Worm (Caenorhabditis elegans) whole organism, L1 larva: ENCODE measurements around the gene C10F3.7.
A peak's percentile ranks its signal among the peaks of the same experiment; 100 is the strongest.

ENCODE experiments used
- C04F5.9 ChIP-seq: sonication (generic microtip); optimal IDR thresholded peaks from 2 replicates; lab custom pipeline; 2016; ENCODE audit warnings: missing genetic modification characterization, missing compliant biosample characterization
- C34B4.2 ChIP-seq: sonication (generic microtip); optimal IDR thresholded peaks from 2 replicates; lab custom pipeline; 2017; ENCODE audit warnings: mild to moderate bottlenecking, missing genetic modification characterization, missing compliant biosample characterization
- F16B12.6 ChIP-seq: fragments of 150-350 bp; optimal IDR thresholded peaks from 2 replicates; lab custom pipeline; 2014; ENCODE audit warnings: missing biosample characterization, missing genetic modification characterization
- aha-1 ChIP-seq: fragments of 150-350 bp; optimal IDR thresholded peaks from 2 replicates; lab custom pipeline; 2014; ENCODE audit warnings: missing biosample characterization, missing genetic modification characterization
- blmp-1 ChIP-seq: fragments of 150-350 bp; optimal IDR thresholded peaks from 2 replicates; lab custom pipeline; 2014; ENCODE audit warnings: missing biosample characterization, missing genetic modification characterization
- ceh-8 ChIP-seq: fragments of 200-800 bp; sonication (Bioruptor generic); optimal IDR thresholded peaks from 2 replicates; lab custom pipeline; 2018; ENCODE audit warnings: mild to moderate bottlenecking, missing genetic modification characterization, moderate library complexity, missing compliant biosample characterization
- efl-1 ChIP-seq, 4 experiments: fragments of 150-350 bp; optimal IDR thresholded peaks in 3 of 4; peaks in 1 of 4; 1 replicate in 1 of 4; 2 replicates in 3 of 4; lab custom pipeline; 2014; ENCODE audit warnings: missing biosample characterization in 2 of 4, missing genetic modification characterization in 2 of 4, missing genetic modification reagents in 2 of 4
- elt-3 ChIP-seq, 6 experiments: fragments of 150-350 bp in 1 of 6; sonication (generic microtip); optimal IDR thresholded peaks; 2 replicates each; lab custom pipeline; 2017 to 2018; ENCODE audit warnings: missing biosample characterization in 6 of 6, missing genetic modification characterization in 6 of 6, inconsistent platforms in 1 of 6
- fkh-10 ChIP-seq: sonication (generic microtip); optimal IDR thresholded peaks from 2 replicates; lab custom pipeline; 2017; ENCODE audit warnings: missing biosample characterization, missing genetic modification reagents, missing genetic modification characterization
- fkh-8 ChIP-seq: sonication (generic microtip); optimal IDR thresholded peaks from 2 replicates; lab custom pipeline; 2016; ENCODE audit warnings: mild to moderate bottlenecking, missing genetic modification characterization, missing compliant biosample characterization
- hlh-17 ChIP-seq: fragments of 200-800 bp; sonication (Bioruptor generic); optimal IDR thresholded peaks from 2 replicates; lab custom pipeline; 2018; ENCODE audit warnings: missing genetic modification characterization, mild to moderate bottlenecking, missing compliant biosample characterization, moderate library complexity, borderline replicate concordance
- hpl-2 ChIP-seq: fragments of 150-350 bp; optimal IDR thresholded peaks from 2 replicates; lab custom pipeline; 2014; ENCODE audit warnings: missing biosample characterization, missing genetic modification reagents, missing genetic modification characterization
- irx-1 ChIP-seq: sonication (generic microtip); optimal IDR thresholded peaks from 2 replicates; lab custom pipeline; 2016; ENCODE audit warnings: missing genetic modification characterization, missing compliant biosample characterization
- lin-14 ChIP-seq: fragments of 200-800 bp; sonication (Bioruptor generic); optimal IDR thresholded peaks from 2 replicates; lab custom pipeline; 2018; ENCODE audit warnings: mild to moderate bottlenecking, missing genetic modification characterization, moderate library complexity, missing compliant biosample characterization
- lin-35 ChIP-seq, 2 experiments: fragments of 150-350 bp; optimal IDR thresholded peaks; 2 replicates each; lab custom pipeline; 2014; ENCODE audit warnings: missing biosample characterization in 2 of 2, missing genetic modification characterization in 2 of 2, missing genetic modification reagents in 2 of 2
- lir-3 ChIP-seq: sonication (generic microtip); optimal IDR thresholded peaks from 2 replicates; lab custom pipeline; 2016; ENCODE audit warnings: mild to moderate bottlenecking, missing genetic modification characterization, moderate library complexity, missing compliant biosample characterization; ENCODE audit not compliant: poor library complexity
- nhr-47 ChIP-seq: sonication (generic microtip); optimal IDR thresholded peaks from 2 replicates; lab custom pipeline; 2016; ENCODE audit warnings: mild to moderate bottlenecking, missing genetic modification characterization, moderate library complexity, missing compliant biosample characterization
- nhr-71 ChIP-seq: sonication (generic microtip); optimal IDR thresholded peaks from 2 replicates; lab custom pipeline; 2016; ENCODE audit warnings: mild to moderate bottlenecking, missing genetic modification characterization, moderate library complexity, missing compliant biosample characterization
- nhr-76 ChIP-seq: sonication (generic microtip); optimal IDR thresholded peaks from 2 replicates; lab custom pipeline; 2017; ENCODE audit warnings: missing biosample characterization, missing genetic modification characterization
- nhr-77 ChIP-seq: fragments of 150-350 bp; optimal IDR thresholded peaks from 2 replicates; lab custom pipeline; 2014; ENCODE audit warnings: missing biosample characterization, missing genetic modification characterization
- rnt-1 ChIP-seq: sonication (generic microtip); optimal IDR thresholded peaks from 2 replicates; lab custom pipeline; 2016; ENCODE audit warnings: mild to moderate bottlenecking, missing genetic modification characterization, moderate library complexity, missing compliant biosample characterization
- sox-4 ChIP-seq: sonication (generic microtip); optimal IDR thresholded peaks from 2 replicates; lab custom pipeline; 2016; ENCODE audit warnings: missing genetic modification characterization, missing compliant biosample characterization
- sptf-1 ChIP-seq: fragments of 150-350 bp; optimal IDR thresholded peaks from 2 replicates; lab custom pipeline; 2014; ENCODE audit warnings: missing biosample characterization, missing genetic modification characterization
- swsn-7 ChIP-seq: sonication (generic microtip); optimal IDR thresholded peaks from 2 replicates; lab custom pipeline; 2016; ENCODE audit warnings: missing genetic modification characterization, missing compliant biosample characterization
- tlp-1 ChIP-seq: fragments of 150-350 bp; optimal IDR thresholded peaks from 2 replicates; lab custom pipeline; 2014; ENCODE audit warnings: missing biosample characterization, missing genetic modification characterization
- unc-130 ChIP-seq: fragments of 150-350 bp; optimal IDR thresholded peaks from 2 replicates; lab custom pipeline; 2017; ENCODE audit warnings: missing biosample characterization, missing genetic modification characterization, inconsistent platforms
- unc-62 ChIP-seq: fragments of 150-350 bp; optimal IDR thresholded peaks from 2 replicates; lab custom pipeline; 2014; ENCODE audit warnings: missing biosample characterization, missing genetic modification reagents, missing genetic modification characterization
- xbp-1 ChIP-seq: sonication (generic microtip); optimal IDR thresholded peaks from 2 replicates; lab custom pipeline; 2016; ENCODE audit warnings: missing genetic modification characterization, missing compliant biosample characterization
- zip-4 ChIP-seq: fragments of 200-800 bp; sonication (Bioruptor generic); optimal IDR thresholded peaks from 2 replicates; lab custom pipeline; 2018; ENCODE audit warnings: mild to moderate bottlenecking, missing genetic modification characterization, moderate library complexity, missing compliant biosample characterization
- ztf-11 ChIP-seq, 2 experiments: sonication (generic microtip); optimal IDR thresholded peaks; 2 replicates each; lab custom pipeline; 2016 to 2017; ENCODE audit warnings: missing genetic modification characterization in 2 of 2, missing biosample characterization in 1 of 2, missing compliant biosample characterization in 1 of 2

The C10F3.7 gene

ce11 chrV:5963696-5964095 lies 23.0 kb downstream of the C10F3.7 start, which contains the start of gene pcm-1 (continued):
- no peak for TF ChIP-seq xbp-1
- no peak for TF ChIP-seq elt-3 (tag; optimal IDR thresholded peaks at IDR 0.05; lab: Kevin White, UChicago)
- no peak for TF ChIP-seq fkh-8 (tag; lab: Kevin White, UChicago)
- no peak for TF ChIP-seq ceh-8 (GFP tag; lab: Kevin White, UChicago)
- TF ChIP-seq irx-1, result no peak
- no peak for TF ChIP-seq hpl-2 (GFP tag; lab: Kevin White, UChicago)
- TF ChIP-seq zip-4 (GFP tag; lab: Kevin White, UChicago), result no peak
- TF ChIP-seq blmp-1 (tag; lab: Kevin White, UChicago), result peak; percentile 40

- TF ChIP-seq aha-1 (no peak), sptf-1 (tag; lab: Kevin White, UChicago) (no peak), tlp-1 (tag; lab: Kevin White, UChicago) (no peak), F16B12.6 (tag; lab: Kevin White, UChicago) (no peak)
These were observed 23.6 kb downstream of the C10F3.7 start for ce11 chrV:5963092-5963491.

DNA sequence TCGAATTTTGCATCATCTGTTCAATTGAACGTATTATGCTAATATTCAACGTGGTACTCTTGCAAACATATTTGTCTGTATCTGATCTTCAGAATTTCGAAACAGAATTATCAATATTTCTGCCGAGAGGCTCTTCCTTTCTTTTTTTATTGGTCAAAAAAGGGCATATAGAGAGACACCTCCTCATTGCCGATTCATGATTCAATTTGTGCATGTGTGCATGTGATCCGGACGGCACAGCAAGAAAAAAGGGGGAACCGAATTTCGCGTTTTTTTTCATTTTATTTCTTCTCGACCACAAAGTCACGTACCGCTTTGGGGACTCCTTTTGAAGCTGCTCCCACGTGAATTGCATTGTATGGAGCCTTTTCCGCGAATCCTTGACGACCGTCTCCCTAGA lies 25.1 kb downstream of the C10F3.7 start, which contains the start of gene mcp-1:
mcp-1 (plus strand) TSS at position 292 of the 400 bp plus-strand sequence.
- TF ChIP-seq C04F5.9 (tag; lab: Kevin White, UChicago) (no peak), lin-14 (peak; percentile 81), nhr-71 (tag; lab: Kevin White, UChicago) (peak; percentile 0), fkh-10 (peak; percentile 73), nhr-47 (tag; lab: Kevin White, UChicago) (peak; percentile 21), swsn-7 (tag; lab: Kevin White, UChicago) (no peak), ztf-11 (tag; optimal IDR thresholded peaks at IDR 0.05; lab: Kevin White, UChicago) (no peak)

DNA sequence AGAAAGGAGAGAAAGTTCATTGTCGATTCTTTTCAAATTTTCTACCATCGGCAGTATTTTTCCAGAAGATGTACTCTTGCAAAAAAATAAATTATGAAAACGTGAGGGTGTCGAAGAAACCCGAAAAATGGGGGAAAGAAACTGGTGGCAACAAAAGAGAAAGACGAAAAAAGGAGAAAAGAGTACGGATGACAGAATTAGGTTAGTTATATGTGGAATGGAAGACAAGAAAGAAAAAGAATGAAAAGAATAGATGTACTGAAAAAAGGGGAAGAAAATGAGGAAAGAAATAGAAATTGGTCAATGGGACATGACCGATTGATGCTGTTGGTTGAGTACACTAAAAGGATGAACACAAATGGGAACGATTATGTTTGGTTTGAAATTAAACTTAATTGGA lies 31.0 kb downstream of the C10F3.7 start:
- TF ChIP-seq rnt-1 (tag; lab: Kevin White, UChicago) (no peak), efl-1 (optimal IDR thresholded peaks at IDR 0.05; lab: Kevin White, UChicago) (no peak), efl-1 (GFP tag; optimal IDR thresholded peaks at IDR 0.05 in 1 of 2; lab: Kevin White, UChicago) (peak in 1 of 2 experiments; percentile 39), lin-14 (peak; percentile 47), blmp-1 (tag; lab: Kevin White, UChicago) (peak; percentile 8), unc-62 (GFP tag; lab: Kevin White, UChicago) (no peak)

DNA sequence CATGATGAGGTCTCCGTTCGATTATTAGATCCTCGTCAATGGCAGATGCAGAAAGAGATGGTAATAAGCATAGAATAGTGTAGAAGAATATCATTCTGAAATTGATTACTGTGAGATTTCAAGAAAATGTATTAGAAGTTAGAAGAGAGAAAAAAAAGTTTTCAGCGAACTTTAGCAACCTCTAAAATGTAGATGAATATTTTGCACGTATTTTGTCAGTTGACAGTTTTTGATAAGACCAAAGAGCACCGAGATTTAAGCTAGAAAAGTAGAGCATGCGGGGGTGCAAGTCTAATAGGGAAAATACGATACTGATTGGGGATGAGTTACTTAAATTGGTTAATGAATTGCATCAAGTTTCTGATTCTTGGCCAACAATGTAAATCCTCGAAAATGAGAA lies 31.9 kb downstream of the C10F3.7 start, which contains the start of gene M03F8.6:
M03F8.6 (minus strand) TSS at position 101 of the 400 bp plus-strand sequence.
- TF ChIP-seq nhr-77 (no peak), unc-130 (tag; lab: Kevin White, UChicago) (no peak), C34B4.2 (no peak)
- TF ChIP-seq, all 84 proteins: peak for 0

- TF ChIP-seq sox-4 (tag; lab: Kevin White, UChicago) (no peak), lin-35 (GFP tag; optimal IDR thresholded peaks at IDR 0.05; lab: Kevin White, UChicago) (no peak), hlh-17 (GFP tag; lab: Kevin White, UChicago) (no peak)
These were observed 33.6 kb downstream of the C10F3.7 start for ce11 chrV:5953086-5953485.

ce11 chrV:5951133-5951532 lies 35.5 kb downstream of the C10F3.7 start, which contains the start of gene M03F8.1:
TSS of gene M03F8.1 (plus strand) at chrV:5951433.
- TF ChIP-seq lir-3 (tag; lab: Kevin White, UChicago) (no peak), nhr-76 (no peak), efl-1 (optimal IDR thresholded peaks at IDR 0.05; lab: Kevin White, UChicago) (no peak), efl-1 (GFP tag; optimal IDR thresholded peaks at IDR 0.05 in 1 of 2; lab: Kevin White, UChicago) (no peak), blmp-1 (tag; lab: Kevin White, UChicago) (peak; percentile 31)
